Worm (Caenorhabditis elegans) whole organism, L3 larva: ENCODE results near the gene ipla-3.

Experiments
- R02D3.7 ChIP-seq: fragments of 150-350 bp; optimal IDR thresholded peaks from 2 replicates; lab custom pipeline; 2014; ENCODE audit warnings: missing biosample characterization, missing genetic modification characterization
- ZK546.5 ChIP-seq: sonication (generic microtip); optimal IDR thresholded peaks from 2 replicates; lab custom pipeline; 2017; ENCODE audit warnings: missing biosample characterization, missing genetic modification characterization
- aly-2 ChIP-seq: fragments of 150-350 bp; optimal IDR thresholded peaks from 2 replicates; lab custom pipeline; 2014; ENCODE audit warnings: missing biosample characterization, missing genetic modification characterization
- ama-1 ChIP-seq: fragments of 150-350 bp; optimal IDR thresholded peaks from 2 replicates; lab custom pipeline; 2018
- ceh-28 ChIP-seq: fragments of 150-350 bp; optimal IDR thresholded peaks from 2 replicates; lab custom pipeline; 2014; ENCODE audit warnings: missing biosample characterization, missing genetic modification reagents, missing genetic modification characterization
- ceh-82 ChIP-seq: fragments of 150-350 bp; optimal IDR thresholded peaks from 2 replicates; lab custom pipeline; 2014; ENCODE audit warnings: missing biosample characterization, missing genetic modification characterization
- ceh-9 ChIP-seq: sonication (generic microtip); optimal IDR thresholded peaks from 2 replicates; lab custom pipeline; 2018; ENCODE audit warnings: missing biosample characterization, missing genetic modification characterization
- daf-12 ChIP-seq: fragments of 150-350 bp; optimal IDR thresholded peaks from 2 replicates; lab custom pipeline; 2014; ENCODE audit warnings: missing biosample characterization, missing genetic modification reagents, missing genetic modification characterization
- egl-27 ChIP-seq: sonication (generic microtip); optimal IDR thresholded peaks from 4 replicates; lab custom pipeline; 2017; ENCODE audit warnings: missing biosample characterization, missing genetic modification reagents, missing genetic modification characterization
- egl-5 ChIP-seq: fragments of 150-350 bp; optimal IDR thresholded peaks from 2 replicates; lab custom pipeline; 2017; ENCODE audit warnings: missing biosample characterization, missing genetic modification reagents, missing genetic modification characterization, inconsistent platforms
- elt-1 ChIP-seq: fragments of 150-350 bp; optimal IDR thresholded peaks from 2 replicates; lab custom pipeline; 2014; ENCODE audit warnings: missing biosample characterization, missing genetic modification characterization
- elt-2 ChIP-seq: sonication (generic microtip); optimal IDR thresholded peaks from 2 replicates; lab custom pipeline; 2016; ENCODE audit warnings: missing genetic modification reagents, mild to moderate bottlenecking, missing genetic modification characterization, missing compliant biosample characterization
- elt-3 ChIP-seq, 3 experiments: fragments of 150-350 bp in 1 of 3; sonication (generic microtip) in 2 of 3; optimal IDR thresholded peaks; 2 replicates in 2 of 3; 4 replicates in 1 of 3; lab custom pipeline; 2014 to 2017; ENCODE audit warnings: missing biosample characterization in 3 of 3, missing genetic modification characterization in 3 of 3
- eor-1 ChIP-seq, 2 experiments: fragments of 150-350 bp; optimal IDR thresholded peaks; 2 replicates each; lab custom pipeline; 2014 to 2018; ENCODE audit warnings: missing biosample characterization in 2 of 2, missing genetic modification characterization in 2 of 2
- fkh-10 ChIP-seq: sonication (generic microtip); optimal IDR thresholded peaks from 2 replicates; lab custom pipeline; 2017; ENCODE audit warnings: missing biosample characterization, missing genetic modification reagents, missing genetic modification characterization
- fkh-2 ChIP-seq: fragments of 150-350 bp; optimal IDR thresholded peaks from 2 replicates; lab custom pipeline; 2014; ENCODE audit warnings: missing biosample characterization, missing genetic modification reagents, missing genetic modification characterization
- fos-1 ChIP-seq: fragments of 150-350 bp; optimal IDR thresholded peaks from 2 replicates; lab custom pipeline; 2014; ENCODE audit warnings: missing biosample characterization, missing genetic modification characterization
- hmg-11 ChIP-seq: sonication (generic microtip); optimal IDR thresholded peaks from 2 replicates; lab custom pipeline; 2016; ENCODE audit warnings: missing genetic modification characterization, missing compliant biosample characterization
- lin-15B ChIP-seq: fragments of 150-350 bp; optimal IDR thresholded peaks from 2 replicates; lab custom pipeline; 2014; ENCODE audit warnings: missing biosample characterization, missing genetic modification characterization
- lin-39 ChIP-seq: fragments of 150-350 bp; optimal IDR thresholded peaks from 2 replicates; lab custom pipeline; 2018; ENCODE audit warnings: missing biosample characterization, missing genetic modification reagents, missing genetic modification characterization
- lsy-12 ChIP-seq: sonication (generic microtip); optimal IDR thresholded peaks from 2 replicates; lab custom pipeline; 2016; ENCODE audit warnings: mild to moderate bottlenecking, missing genetic modification characterization, missing compliant biosample characterization
- mdl-1 ChIP-seq: fragments of 150-350 bp; optimal IDR thresholded peaks from 2 replicates; lab custom pipeline; 2014; ENCODE audit warnings: missing biosample characterization, missing genetic modification characterization
- nfya-1 ChIP-seq: sonication (generic microtip); optimal IDR thresholded peaks from 2 replicates; lab custom pipeline; 2017; ENCODE audit warnings: missing genetic modification characterization, mild to moderate bottlenecking, missing compliant biosample characterization, antibody characterized with exemption, moderate library complexity; ENCODE audit not compliant: insufficient read depth
- nhr-11 ChIP-seq: fragments of 150-350 bp; optimal IDR thresholded peaks from 2 replicates; lab custom pipeline; 2014; ENCODE audit warnings: missing biosample characterization, missing genetic modification characterization
- nhr-12 ChIP-seq: fragments of 150-350 bp; optimal IDR thresholded peaks from 2 replicates; lab custom pipeline; 2014; ENCODE audit warnings: missing biosample characterization, missing genetic modification characterization
- nhr-237 ChIP-seq: fragments of 150-350 bp; optimal IDR thresholded peaks from 2 replicates; lab custom pipeline; 2014; ENCODE audit warnings: missing biosample characterization, missing genetic modification characterization
- nhr-25 ChIP-seq: sonication (generic microtip); optimal IDR thresholded peaks from 2 replicates; lab custom pipeline; 2017; ENCODE audit warnings: missing biosample characterization, missing genetic modification characterization
- nhr-43 ChIP-seq: sonication (generic microtip); optimal IDR thresholded peaks from 2 replicates; lab custom pipeline; 2016; ENCODE audit warnings: mild to moderate bottlenecking, missing genetic modification characterization, missing compliant biosample characterization; ENCODE audit not compliant: poor library complexity, severe bottlenecking
- nhr-67 ChIP-seq: fragments of 150-350 bp; optimal IDR thresholded peaks from 2 replicates; lab custom pipeline; 2014; ENCODE audit warnings: missing biosample characterization, missing genetic modification characterization
- nhr-77 ChIP-seq: fragments of 150-350 bp; optimal IDR thresholded peaks from 2 replicates; lab custom pipeline; 2014; ENCODE audit warnings: missing biosample characterization, missing genetic modification characterization
- pha-4 ChIP-seq: fragments of 150-350 bp; optimal IDR thresholded peaks from 2 replicates; lab custom pipeline; 2014; ENCODE audit warnings: missing biosample characterization, missing genetic modification reagents, missing genetic modification characterization
- pqm-1 ChIP-seq: fragments of 150-350 bp; optimal IDR thresholded peaks from 2 replicates; lab custom pipeline; 2017; ENCODE audit warnings: missing biosample characterization, missing genetic modification characterization, inconsistent platforms
- sea-2 ChIP-seq: fragments of 150-350 bp; sonication (generic microtip); optimal IDR thresholded peaks from 4 replicates; lab custom pipeline; 2014; ENCODE audit warnings: missing biosample characterization, missing genetic modification reagents, missing genetic modification characterization
- tbx-2 ChIP-seq: sonication (generic microtip); optimal IDR thresholded peaks from 2 replicates; lab custom pipeline; 2016; ENCODE audit warnings: mild to moderate bottlenecking, missing genetic modification characterization, missing compliant biosample characterization
- unc-39 ChIP-seq: sonication (generic microtip); optimal IDR thresholded peaks from 4 replicates; lab custom pipeline; 2017; ENCODE audit warnings: missing biosample characterization, missing genetic modification characterization
- unc-62 ChIP-seq: fragments of 150-350 bp; sonication (generic microtip); optimal IDR thresholded peaks from 4 replicates; lab custom pipeline; 2014; ENCODE audit warnings: missing biosample characterization, missing genetic modification reagents, missing genetic modification characterization
- zag-1 ChIP-seq: fragments of 150-350 bp; optimal IDR thresholded peaks from 2 replicates; lab custom pipeline; 2014; ENCODE audit warnings: missing biosample characterization, missing genetic modification characterization
- ztf-4 ChIP-seq: fragments of 150-350 bp; optimal IDR thresholded peaks from 2 replicates; lab custom pipeline; 2014; ENCODE audit warnings: missing biosample characterization, missing genetic modification characterization

The ipla-3 gene

DNA sequence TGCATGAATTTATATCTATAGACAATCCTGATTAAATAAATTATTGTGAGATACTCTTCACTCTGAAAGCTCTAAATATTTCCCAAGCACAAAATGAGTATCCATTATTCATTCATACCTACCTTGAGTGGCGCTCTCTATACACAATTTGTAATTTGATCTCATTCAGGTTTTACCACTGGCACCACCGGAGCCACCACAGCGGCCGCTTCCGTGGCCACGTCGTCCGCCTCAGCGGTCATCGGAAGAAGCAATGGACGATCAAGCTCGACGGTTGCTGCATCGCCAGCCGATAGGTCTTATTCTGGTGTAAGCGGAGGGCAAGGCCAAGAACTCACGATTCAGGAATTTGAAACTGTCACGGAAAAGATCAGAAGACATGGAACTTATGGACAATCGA lies 28.2 kb upstream of the ipla-3 start:
- TF ChIP-seq fkh-10 (GFP tag; lab: Kevin White, UChicago) (no peak), nhr-237 (tag; lab: Kevin White, UChicago) (no peak), tbx-2 (tag; lab: Kevin White, UChicago) (no peak), daf-12 (no peak), mdl-1 (tag; lab: Kevin White, UChicago) (no peak), ceh-9 (no peak), nhr-25 (tag; lab: Kevin White, UChicago) (no peak), nhr-12 (tag; lab: Kevin White, UChicago) (no peak), aly-2 (tag; lab: Kevin White, UChicago) (no peak), unc-39 (tag; lab: Kevin White, UChicago) (no peak)
- TF ChIP-seq, all 47 proteins: peak for 0

DNA sequence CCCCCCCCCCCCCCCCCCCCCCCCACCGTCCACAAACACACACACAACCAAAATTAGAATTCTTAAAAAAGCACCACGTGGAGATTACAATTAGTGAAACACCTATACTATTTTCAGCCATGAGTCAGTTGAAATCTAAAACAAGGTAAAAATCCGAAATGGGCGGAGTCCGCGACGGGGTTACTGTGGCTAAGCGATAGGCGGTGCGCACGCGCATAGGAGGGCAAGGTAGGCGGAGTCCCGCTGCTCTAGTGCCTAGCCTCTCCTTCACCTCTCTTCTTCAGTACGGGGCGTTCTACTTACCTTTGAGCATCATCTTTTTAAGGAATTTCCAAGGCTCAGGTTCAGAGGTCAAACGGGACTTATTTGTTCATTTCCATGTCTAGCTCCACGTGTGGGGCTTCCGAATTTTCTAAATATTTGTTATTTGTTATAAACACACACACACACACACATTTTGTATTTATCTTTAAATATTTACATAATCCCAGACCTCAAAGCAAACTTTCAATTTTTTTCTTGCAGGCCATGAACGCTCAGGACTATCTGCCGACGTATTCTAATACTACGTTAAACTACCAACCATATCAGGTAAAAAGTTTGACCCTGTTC lies 27.4 kb upstream of the ipla-3 start:
- peak; percentile 100 for TF ChIP-seq pha-4 (tag; lab: Kevin White, UChicago)
- TF ChIP-seq tbx-2 (tag; lab: Kevin White, UChicago): no peak
- peak; percentile 30 for TF ChIP-seq nfya-1 (tag; lab: Kevin White, UChicago)
- TF ChIP-seq, all 47 proteins: peak for 2

DNA sequence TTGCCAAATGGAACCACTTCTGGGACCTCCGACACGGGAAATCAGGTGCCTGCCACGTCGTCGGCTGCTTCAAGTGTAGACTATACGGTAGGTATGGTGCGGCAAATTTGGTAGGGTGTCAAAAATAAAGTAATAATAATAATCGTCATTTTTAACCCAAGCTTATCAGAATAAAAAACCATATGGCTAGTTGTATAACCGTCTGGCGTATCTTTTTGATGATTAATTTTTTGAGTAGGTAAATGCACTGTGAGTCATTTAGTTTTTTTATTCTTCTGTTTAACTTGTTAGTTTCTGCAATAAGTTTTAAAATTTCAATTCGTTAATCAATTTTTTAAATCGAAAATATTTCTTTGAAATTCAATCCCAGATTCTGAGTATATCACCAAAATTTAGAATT lies 26.4 kb upstream of the ipla-3 start:
- TF ChIP-seq pha-4 (tag; lab: Kevin White, UChicago): peak; percentile 65
- no peak for TF ChIP-seq egl-5
- no peak for TF ChIP-seq lin-39 (tag; lab: Kevin White, UChicago)
- TF ChIP-seq mdl-1 (tag; lab: Kevin White, UChicago): no peak
- no peak for TF ChIP-seq ceh-82 (tag; lab: Kevin White, UChicago)
- TF ChIP-seq pqm-1 (tag; lab: Kevin White, UChicago): peak; percentile 47
- TF ChIP-seq elt-3 (tag; optimal IDR thresholded peaks at IDR 0.05; lab: Kevin White, UChicago): no peak
- no peak for TF ChIP-seq nhr-77
- TF ChIP-seq sea-2 (GFP tag; lab: Kevin White, UChicago): no peak
- no peak for TF ChIP-seq egl-27 (tag; lab: Kevin White, UChicago)
- no peak for TF ChIP-seq lsy-12 (tag; lab: Kevin White, UChicago)
- no peak for TF ChIP-seq ztf-4 (tag; lab: Kevin White, UChicago)
- TF ChIP-seq unc-39 (tag; lab: Kevin White, UChicago): no peak
- TF ChIP-seq unc-62 (GFP tag; lab: Kevin White, UChicago): no peak
- TF ChIP-seq elt-2 (tag; lab: Kevin White, UChicago): peak; percentile 18

DNA sequence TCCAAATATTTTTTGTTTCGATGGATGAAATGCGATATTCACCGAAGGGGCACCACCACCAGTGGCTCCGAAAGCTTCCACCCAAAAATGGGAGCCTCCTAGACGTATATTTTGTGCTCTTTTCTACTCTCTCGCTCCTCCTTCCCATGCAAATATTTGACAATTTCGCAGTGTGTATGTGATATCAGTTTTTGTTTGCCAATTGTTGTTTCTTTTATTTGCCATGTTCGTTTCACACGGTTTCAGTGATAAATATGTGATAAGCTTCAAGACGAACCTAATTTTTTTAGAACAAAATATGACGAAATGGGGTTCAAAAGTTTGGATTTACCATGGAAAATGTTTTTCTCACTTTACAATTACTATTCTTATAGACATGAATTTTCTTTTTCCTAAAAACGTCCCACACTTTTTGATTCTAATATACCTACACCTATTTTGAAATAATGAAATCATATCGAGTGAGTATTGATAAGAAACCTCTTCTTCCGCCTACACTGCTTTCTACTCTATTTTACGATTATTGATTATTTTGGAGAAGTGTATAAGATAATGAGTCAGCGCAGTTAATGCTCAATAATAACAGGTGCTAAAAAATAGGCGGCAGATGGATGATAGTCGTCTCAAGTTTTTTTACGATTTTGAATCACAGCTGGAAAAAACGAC lies 24.9 kb upstream of the ipla-3 start:
- TF ChIP-seq ZK546.5 (tag; lab: Kevin White, UChicago): no peak
- no peak for TF ChIP-seq eor-1 (tag; optimal IDR thresholded peaks at IDR 0.05; lab: Kevin White, UChicago)
- TF ChIP-seq ama-1: no peak
- no peak for TF ChIP-seq ceh-82 (tag; lab: Kevin White, UChicago)
- no peak for TF ChIP-seq nhr-25 (tag; lab: Kevin White, UChicago)
- no peak for TF ChIP-seq egl-27 (tag; lab: Kevin White, UChicago)
- no peak for TF ChIP-seq pha-4 (tag; lab: Kevin White, UChicago)
- no peak for TF ChIP-seq hmg-11
- peak; percentile 44 for TF ChIP-seq pqm-1 (tag; lab: Kevin White, UChicago)
- TF ChIP-seq elt-1 (tag; lab: Kevin White, UChicago): no peak
- TF ChIP-seq nhr-11 (tag; lab: Kevin White, UChicago): no peak
- TF ChIP-seq lin-39 (tag; lab: Kevin White, UChicago): no peak
- TF ChIP-seq lin-15B (tag; lab: Kevin White, UChicago): no peak
- TF ChIP-seq elt-2 (tag; lab: Kevin White, UChicago): peak; percentile 68
- TF ChIP-seq aly-2 (tag; lab: Kevin White, UChicago): no peak
- TF ChIP-seq fos-1 (tag; lab: Kevin White, UChicago): no peak
- no peak for TF ChIP-seq fkh-2
- TF ChIP-seq nhr-43 (tag; lab: Kevin White, UChicago): no peak
- TF ChIP-seq ztf-4 (tag; lab: Kevin White, UChicago): no peak
- TF ChIP-seq R02D3.7 (tag; lab: Kevin White, UChicago): no peak
- no peak for TF ChIP-seq tbx-2 (tag; lab: Kevin White, UChicago)
- peak; percentile 54 for TF ChIP-seq ceh-28
- no peak for TF ChIP-seq zag-1 (tag; lab: Kevin White, UChicago)
- no peak for TF ChIP-seq nhr-67 (tag; lab: Kevin White, UChicago)
